Fruit fly (Drosophila melanogaster) whole organism, prepupa: Measurements from ENCODE around the gene CG14969.

Experiments used
- Blimp-1 ChIP-seq: fragments of 200-800 bp; sonication (Bioruptor generic); optimal IDR thresholded peaks from 3 replicates; lab custom pipeline; 2017; ENCODE audit warnings: missing biosample characterization, missing genetic modification characterization, mild to moderate bottlenecking, moderate library complexity, missing genetic modification reagents
- CG10631 ChIP-seq: fragments of 200-800 bp; sonication (Bioruptor generic); optimal IDR thresholded peaks from 2 replicates; lab custom pipeline; 2016; ENCODE audit warnings: missing biosample characterization, missing genetic modification characterization
- CG10669 ChIP-seq: fragments of 200-800 bp; sonication (Bioruptor generic); optimal IDR thresholded peaks from 3 replicates; lab custom pipeline; 2018; ENCODE audit warnings: missing biosample characterization, mild to moderate bottlenecking, missing genetic modification characterization, moderate library complexity
- CG11294 ChIP-seq: fragments of 200-800 bp; sonication (Bioruptor generic); IDR thresholded peaks from 2 replicates; pipeline ENCODE4 v1.3.6; 2022; ENCODE audit warnings: missing biosample characterization, missing genetic modification characterization
- CG11762 ChIP-seq: fragments of 200-800 bp; sonication (Bioruptor generic); optimal IDR thresholded peaks from 3 replicates; lab custom pipeline; 2016; ENCODE audit warnings: missing biosample characterization, missing genetic modification characterization; ENCODE audit not compliant: insufficient read depth
- CG11902 ChIP-seq: fragments of 200-800 bp; sonication (Bioruptor generic); optimal IDR thresholded peaks from 3 replicates; lab custom pipeline; 2016; ENCODE audit warnings: missing biosample characterization, missing genetic modification characterization
- CG15336 ChIP-seq: fragments of 200-800 bp; sonication (Bioruptor generic); IDR thresholded peaks from 2 replicates; pipeline ENCODE4 v1.3.6; 2022; ENCODE audit warnings: missing biosample characterization, missing genetic modification characterization
- CG1621 ChIP-seq: fragments of 200-800 bp; sonication (Bioruptor generic); optimal IDR thresholded peaks from 3 replicates; lab custom pipeline; 2018; ENCODE audit warnings: missing biosample characterization, mild to moderate bottlenecking, missing genetic modification characterization
- CG3032 ChIP-seq: fragments of 200-800 bp; optimal IDR thresholded peaks from 2 replicates; lab custom pipeline; 2019; ENCODE audit warnings: missing biosample characterization, mild to moderate bottlenecking, missing genetic modification characterization, moderate library complexity
- CG31627 ChIP-seq: fragments of 200-800 bp; sonication (Bioruptor generic); optimal IDR thresholded peaks from 3 replicates; lab custom pipeline; 2016; ENCODE audit warnings: missing biosample characterization, missing genetic modification characterization
- CG32006 ChIP-seq: fragments of 200-800 bp; sonication (Bioruptor generic); optimal IDR thresholded peaks from 3 replicates; lab custom pipeline; 2017; ENCODE audit warnings: missing biosample characterization, mild to moderate bottlenecking, missing genetic modification characterization
- CG3919 ChIP-seq: fragments of 200-800 bp; sonication (Bioruptor generic); optimal IDR thresholded peaks from 3 replicates; lab custom pipeline; 2016; ENCODE audit warnings: missing biosample characterization, missing genetic modification characterization
- CG4318 ChIP-seq: fragments of 200-800 bp; sonication (Bioruptor generic); optimal IDR thresholded peaks from 3 replicates; lab custom pipeline; 2017; ENCODE audit warnings: missing biosample characterization, mild to moderate bottlenecking, missing genetic modification characterization
- CG6163 ChIP-seq: fragments of 200-800 bp; sonication (Bioruptor generic); IDR thresholded peaks from 3 replicates; pipeline ENCODE4 v1.3.6; 2022; ENCODE audit warnings: missing biosample characterization, missing genetic modification characterization
- CG6276 ChIP-seq: fragments of 200-800 bp; sonication (Bioruptor generic); optimal IDR thresholded peaks from 2 replicates; lab custom pipeline; 2017; ENCODE audit warnings: missing biosample characterization, mild to moderate bottlenecking, missing genetic modification characterization
- CG6792 ChIP-seq: fragments of 200-800 bp; sonication (Bioruptor generic); optimal IDR thresholded peaks from 3 replicates; lab custom pipeline; 2016; ENCODE audit warnings: missing biosample characterization, missing genetic modification characterization
- CG6854 ChIP-seq: fragments of 200-800 bp; sonication (Bioruptor generic); optimal IDR thresholded peaks from 2 replicates; lab custom pipeline; 2017; ENCODE audit warnings: missing biosample characterization, mild to moderate bottlenecking, missing genetic modification characterization
- CG7368 ChIP-seq: fragments of 200-800 bp; sonication (Bioruptor generic); optimal IDR thresholded peaks from 3 replicates; lab custom pipeline; 2016; ENCODE audit warnings: missing biosample characterization, missing genetic modification characterization
- CG8119 ChIP-seq: fragments of 200-800 bp; sonication (Bioruptor generic); IDR thresholded peaks from 3 replicates; pipeline ENCODE4 v1.3.6; 2022; ENCODE audit warnings: missing biosample characterization, missing genetic modification characterization
- CG8632 ChIP-seq: fragments of 200-800 bp; sonication (Bioruptor generic); optimal IDR thresholded peaks from 3 replicates; lab custom pipeline; 2016; ENCODE audit warnings: missing biosample characterization, missing genetic modification characterization
- Eip75B ChIP-seq: fragments of 200-800 bp; sonication (Bioruptor generic); optimal IDR thresholded peaks from 3 replicates; lab custom pipeline; 2016; ENCODE audit warnings: missing biosample characterization, missing genetic modification characterization
- Eip78C ChIP-seq: fragments of 200-800 bp; sonication (Bioruptor generic); peaks from one replicate; lab custom pipeline; 2016; ENCODE audit warnings: missing biosample characterization, missing genetic modification characterization
- Eip93F ChIP-seq: fragments of 200-800 bp; sonication (Bioruptor generic); optimal IDR thresholded peaks from 2 replicates; lab custom pipeline; 2016; ENCODE audit warnings: missing biosample characterization, mild to moderate bottlenecking, missing genetic modification characterization
- Ets21C ChIP-seq: fragments of 200-800 bp; sonication (Bioruptor generic); optimal IDR thresholded peaks from 3 replicates; lab custom pipeline; 2016; ENCODE audit warnings: missing biosample characterization, missing genetic modification characterization
- Ets96B ChIP-seq: fragments of 200-800 bp; optimal IDR thresholded peaks from 2 replicates; lab custom pipeline; 2019; ENCODE audit warnings: missing biosample characterization, mild to moderate bottlenecking, missing genetic modification characterization, moderate library complexity
- Gug ChIP-seq: fragments of 200-800 bp; sonication (Bioruptor generic); IDR thresholded peaks from 2 replicates; pipeline ENCODE4 v1.3.6; 2022; ENCODE audit warnings: missing biosample characterization, missing genetic modification characterization
- Hr38 ChIP-seq: sonication (Bioruptor generic); optimal IDR thresholded peaks from 2 replicates; lab custom pipeline; 2016; ENCODE audit warnings: missing biosample characterization, missing genetic modification characterization
- Hr39 ChIP-seq: fragments of 200-800 bp; sonication (Bioruptor generic); optimal IDR thresholded peaks from 2 replicates; lab custom pipeline; 2016; ENCODE audit warnings: missing biosample characterization, missing genetic modification characterization
- Hr4 ChIP-seq: fragments of 200-800 bp; sonication (Bioruptor generic); optimal IDR thresholded peaks from 3 replicates; lab custom pipeline; 2016; ENCODE audit warnings: missing biosample characterization, missing genetic modification characterization
- Lpt ChIP-seq: fragments of 200-800 bp; sonication (Bioruptor generic); optimal IDR thresholded peaks from 3 replicates; lab custom pipeline; 2016; ENCODE audit warnings: missing biosample characterization, missing genetic modification characterization
- Met ChIP-seq: fragments of 200-800 bp; sonication (Bioruptor generic); optimal IDR thresholded peaks from 3 replicates; lab custom pipeline; 2016; ENCODE audit warnings: missing biosample characterization, missing genetic modification characterization
- OdsH ChIP-seq: fragments of 200-800 bp; sonication (Bioruptor generic); optimal IDR thresholded peaks from 3 replicates; lab custom pipeline; 2016; ENCODE audit warnings: missing biosample characterization, missing genetic modification characterization
- Smox ChIP-seq: fragments of 200-800 bp; sonication (Bioruptor generic); optimal IDR thresholded peaks from 3 replicates; lab custom pipeline; 2016; ENCODE audit warnings: missing biosample characterization, missing genetic modification characterization
- Sox102F ChIP-seq: fragments of 200-800 bp; sonication (Bioruptor generic); optimal IDR thresholded peaks from 2 replicates; lab custom pipeline; 2016; ENCODE audit warnings: missing biosample characterization, mild to moderate bottlenecking, missing genetic modification characterization
- achi ChIP-seq: fragments of 200-800 bp; sonication (Bioruptor generic); optimal IDR thresholded peaks from 3 replicates; lab custom pipeline; 2016; ENCODE audit warnings: missing biosample characterization, missing genetic modification characterization
- cyc ChIP-seq: fragments of 200-800 bp; sonication (Bioruptor generic); optimal IDR thresholded peaks from 3 replicates; lab custom pipeline; 2016; ENCODE audit warnings: missing biosample characterization, missing genetic modification characterization
- dac ChIP-seq: fragments of 200-800 bp; sonication (Bioruptor generic); optimal IDR thresholded peaks from 2 replicates; lab custom pipeline; 2017; ENCODE audit warnings: missing biosample characterization, mild to moderate bottlenecking, missing genetic modification characterization
- esn ChIP-seq: fragments of 200-800 bp; sonication (Bioruptor generic); optimal IDR thresholded peaks from 2 replicates; lab custom pipeline; 2016; ENCODE audit warnings: missing biosample characterization, mild to moderate bottlenecking, missing genetic modification characterization, moderate library complexity
- fkh ChIP-seq: fragments of 200-800 bp; sonication (Bioruptor generic); optimal IDR thresholded peaks from 3 replicates; lab custom pipeline; 2017; ENCODE audit warnings: missing biosample characterization, mild to moderate bottlenecking, missing genetic modification characterization, moderate library complexity
- lz ChIP-seq: fragments of 200-800 bp; sonication (Bioruptor generic); optimal IDR thresholded peaks from 3 replicates; lab custom pipeline; 2016; ENCODE audit warnings: missing biosample characterization, missing genetic modification characterization
- pdm3 ChIP-seq: fragments of 200-800 bp; sonication (Bioruptor generic); optimal IDR thresholded peaks from 3 replicates; lab custom pipeline; 2016; ENCODE audit warnings: missing biosample characterization, missing genetic modification characterization
- salr ChIP-seq, 2 experiments: fragments of 200-800 bp; sonication (Bioruptor generic); optimal IDR thresholded peaks; 3 replicates each; lab custom pipeline; 2016 to 2018; ENCODE audit warnings: missing biosample characterization in 2 of 2, missing genetic modification characterization in 2 of 2, mild to moderate bottlenecking in 1 of 2
- spab ChIP-seq: fragments of 200-800 bp; sonication (Bioruptor generic); optimal IDR thresholded peaks from 2 replicates; lab custom pipeline; 2017; ENCODE audit warnings: missing biosample characterization, mild to moderate bottlenecking, missing genetic modification characterization, missing genetic modification reagents
- ss ChIP-seq, 2 experiments: fragments of 200-800 bp; sonication (Bioruptor generic); optimal IDR thresholded peaks; 2 replicates in 1 of 2; 3 replicates in 1 of 2; lab custom pipeline; 2017 to 2018; ENCODE audit warnings: mild to moderate bottlenecking in 2 of 2, missing biosample characterization in 2 of 2, missing genetic modification characterization in 2 of 2, moderate library complexity in 1 of 2
- svp ChIP-seq: fragments of 200-800 bp; sonication (Bioruptor generic); peaks from one replicate; lab custom pipeline; 2016; ENCODE audit warnings: missing biosample characterization, missing genetic modification characterization
- topi ChIP-seq: fragments of 200-800 bp; sonication (Bioruptor generic); optimal IDR thresholded peaks from 3 replicates; lab custom pipeline; 2016; ENCODE audit warnings: missing biosample characterization, missing genetic modification characterization
- vri ChIP-seq: fragments of 200-800 bp; sonication (Bioruptor generic); optimal IDR thresholded peaks from 3 replicates; lab custom pipeline; 2016; ENCODE audit warnings: missing biosample characterization, mild to moderate bottlenecking, missing genetic modification characterization

Gene CG14969

dm6 chr3L:3334784-3335183 lies at the start of gene CG14969:
TSS of gene CG14969 (minus strand) at chr3L:3334978.
- TF ChIP-seq esn (GFP tag; lab: Kevin White, UChicago) (peak; percentile 21), Met (GFP tag; lab: Kevin White, UChicago) (no peak)

- TF ChIP-seq salr (GFP tag; optimal IDR thresholded peaks at IDR 0.05; lab: Kevin White, UChicago) (no peak), CG1621 (tag; lab: Kevin White, UChicago) (peak; percentile 81), Ets96B (no peak), topi (no peak), OdsH (no peak), CG6854 (GFP tag; lab: Kevin White, UChicago) (peak; percentile 48), dac (GFP tag; lab: Kevin White, UChicago) (no peak), CG6163 (0 out of 3 replicates have a peak, but pooled peaks have one; percentile 16)
Observed at dm6 chr3L:3383965-3384595, 49.3 kb upstream of the CG14969 start.

- TF ChIP-seq CG10631 (GFP tag; lab: Kevin White, UChicago): peak; percentile 56
- no peak for TF ChIP-seq Ets21C
- peak; percentile 25 to 29 for TF ChIP-seq ss (GFP tag; optimal IDR thresholded peaks at IDR 0.05; lab: Kevin White, UChicago)
- TF ChIP-seq CG11902 (GFP tag; lab: Kevin White, UChicago): no peak
- no peak for TF ChIP-seq Eip93F (GFP tag; lab: Kevin White, UChicago)
- TF ChIP-seq Eip78C: peak; percentile 82
- TF ChIP-seq CG6854 (GFP tag; lab: Kevin White, UChicago): no peak
- TF ChIP-seq spab: peak; percentile 32
- peak; percentile 3 for TF ChIP-seq CG6792 (GFP tag; lab: Kevin White, UChicago)
- peak; percentile 78 for TF ChIP-seq Hr4
- no peak for TF ChIP-seq topi
- TF ChIP-seq CG1621 (tag; lab: Kevin White, UChicago): peak; percentile 27
- TF ChIP-seq CG11762 (GFP tag; lab: Kevin White, UChicago): peak; percentile 12
- TF ChIP-seq cyc (GFP tag; lab: Kevin White, UChicago): no peak
- peak; percentile 50 for TF ChIP-seq achi
- peak; percentile 26 for TF ChIP-seq CG7368 (GFP tag; lab: Kevin White, UChicago)
- TF ChIP-seq OdsH: peak; percentile 62
- peak; percentile 49 for TF ChIP-seq pdm3 (GFP tag; lab: Kevin White, UChicago)
- TF ChIP-seq Smox (GFP tag; lab: Kevin White, UChicago): no peak
- no peak for TF ChIP-seq Sox102F (GFP tag; lab: Kevin White, UChicago)
- peak; percentile 83 for TF ChIP-seq CG15336 (GFP tag; lab: Robert Waterston, UW)
- no peak for TF ChIP-seq lz (GFP tag; lab: Kevin White, UChicago)
- TF ChIP-seq fkh (GFP tag; lab: Kevin White, UChicago): peak; percentile 28
- TF ChIP-seq CG3919 (GFP tag; lab: Kevin White, UChicago): peak; percentile 54
- peak; percentile 70 for TF ChIP-seq CG32006 (GFP tag; lab: Kevin White, UChicago)
- TF ChIP-seq CG11294 (GFP tag; lab: Robert Waterston, UW): peak; percentile 58; the same call in 1 of the 2 replicates
- peak; percentile 45 for TF ChIP-seq CG3032 (tag; lab: Kevin White, UChicago)
- no peak for TF ChIP-seq Met (GFP tag; lab: Kevin White, UChicago)
- TF ChIP-seq CG10669 (GFP tag; lab: Kevin White, UChicago): peak; percentile 31
- peak; percentile 34 for TF ChIP-seq CG4318 (GFP tag; lab: Kevin White, UChicago)
- peak; percentile 45 for TF ChIP-seq svp (GFP tag; lab: Kevin White, UChicago)
- no peak for TF ChIP-seq Hr38
- no peak for TF ChIP-seq Blimp-1 (GFP tag; lab: Kevin White, UChicago)
- TF ChIP-seq Eip75B (GFP tag; lab: Kevin White, UChicago): peak; percentile 45
- no peak for TF ChIP-seq esn (GFP tag; lab: Kevin White, UChicago)
- TF ChIP-seq Lpt (GFP tag; lab: Kevin White, UChicago): peak; percentile 51
- TF ChIP-seq Gug (GFP tag; lab: Robert Waterston, UW): peak; percentile 58; the same call in 1 of the 2 replicates
- peak; percentile 76 for TF ChIP-seq CG8119 (GFP tag; lab: Robert Waterston, UW)
- no peak for TF ChIP-seq vri
- peak; percentile 53 for TF ChIP-seq CG6276 (GFP tag; lab: Kevin White, UChicago)
- peak; percentile 5 for TF ChIP-seq CG8632 (GFP tag; lab: Kevin White, UChicago)
- no peak for TF ChIP-seq CG31627 (GFP tag; lab: Kevin White, UChicago)
- TF ChIP-seq Ets96B: peak; percentile 54
- TF ChIP-seq Hr39: no peak
Observed at dm6 chr3L:3382489-3382879, 47.7 kb upstream of the CG14969 start.
